Worm (Caenorhabditis elegans) whole organism, mixed stage, embryonic: Measurements from ENCODE around the gene K12H6.4.

Experiments used
- drap-1 ChIP-seq: fragments of 200-800 bp; sonication (Bioruptor generic); optimal IDR thresholded peaks from 3 replicates; lab custom pipeline; 2018; ENCODE audit warnings: mild to moderate bottlenecking, missing genetic modification characterization, missing compliant biosample characterization
- elt-1 ChIP-seq: sonication (generic microtip); optimal IDR thresholded peaks from 2 replicates; lab custom pipeline; 2017; ENCODE audit warnings: missing genetic modification characterization, mild to moderate bottlenecking, missing compliant biosample characterization, antibody characterized with exemption, moderate library complexity, borderline replicate concordance; ENCODE audit not compliant: insufficient read depth
- elt-3 ChIP-seq: fragments of 150-350 bp; optimal IDR thresholded peaks from 2 replicates; lab custom pipeline; 2014; ENCODE audit warnings: missing biosample characterization, missing genetic modification characterization
- lin-13 ChIP-seq: fragments of 150-350 bp; optimal IDR thresholded peaks from 2 replicates; lab custom pipeline; 2014; ENCODE audit warnings: missing biosample characterization, missing genetic modification characterization
- nhr-12 ChIP-seq: fragments of 150-350 bp; optimal IDR thresholded peaks from 2 replicates; lab custom pipeline; 2014; ENCODE audit warnings: missing biosample characterization, missing genetic modification characterization
- nhr-28 ChIP-seq: fragments of 150-350 bp; optimal IDR thresholded peaks from 2 replicates; lab custom pipeline; 2014; ENCODE audit warnings: missing biosample characterization, missing genetic modification characterization
- nhr-76 ChIP-seq: sonication (generic microtip); optimal IDR thresholded peaks from 2 replicates; lab custom pipeline; 2017; ENCODE audit warnings: missing biosample characterization, missing genetic modification characterization
- pha-4 ChIP-seq: fragments of 150-350 bp; optimal IDR thresholded peaks from 2 replicates; lab custom pipeline; 2018; ENCODE audit warnings: missing biosample characterization, missing genetic modification reagents, missing genetic modification characterization
- sem-2 ChIP-seq: fragments of 200-800 bp; sonication (Bioruptor generic); optimal IDR thresholded peaks from 2 replicates; lab custom pipeline; 2018; ENCODE audit warnings: mild to moderate bottlenecking, missing genetic modification characterization, missing compliant biosample characterization
- unc-39 ChIP-seq: fragments of 150-350 bp; optimal IDR thresholded peaks from 2 replicates; lab custom pipeline; 2014; ENCODE audit warnings: missing biosample characterization, missing genetic modification characterization
- unc-62 ChIP-seq: fragments of 150-350 bp; optimal IDR thresholded peaks from 2 replicates; lab custom pipeline; 2014; ENCODE audit warnings: missing biosample characterization, missing genetic modification reagents, missing genetic modification characterization
- ztf-11 ChIP-seq: fragments of 150-350 bp; optimal IDR thresholded peaks from 2 replicates; lab custom pipeline; 2014; ENCODE audit warnings: missing biosample characterization, missing genetic modification characterization

- TF ChIP-seq unc-39 (no peak), pha-4 (tag; lab: Kevin White, UChicago) (no peak), elt-3 (tag; lab: Kevin White, UChicago) (no peak), nhr-28 (tag; lab: Kevin White, UChicago) (no peak), sem-2 (GFP tag; lab: Kevin White, UChicago) (no peak), nhr-76 (tag; lab: Kevin White, UChicago) (no peak), elt-1 (no peak), nhr-12 (no peak), unc-62 (GFP tag; lab: Kevin White, UChicago) (no peak), ztf-11 (tag; lab: Kevin White, UChicago) (no peak), drap-1 (GFP tag; lab: Kevin White, UChicago) (no peak), lin-13 (no peak)
Measured at ce11 chrII:2852493-2852892, 28.4 kb upstream of the K12H6.4 start, which contains the start of gene ptc-3.
